Worm (Caenorhabditis elegans) whole organism, young adult: Measurements from ENCODE around the gene cyp-37A1.

Source experiments
- F33H1.4 ChIP-seq: fragments of 200-800 bp; sonication (Bioruptor generic); IDR thresholded peaks from 2 replicates; pipeline ENCODE4 v1.3.6; 2022; ENCODE audit warnings: missing genetic modification reagents, missing genetic modification characterization, missing compliant biosample characterization
- Y53G8AR.9 ChIP-seq: fragments of 200-800 bp; sonication (Bioruptor generic); conservative IDR thresholded peaks from 2 replicates; pipeline ENCODE4 v1.3.6; 2022; ENCODE audit warnings: missing genetic modification reagents, missing genetic modification characterization, missing compliant biosample characterization
- Y79H2A.3 ChIP-seq: fragments of 200-800 bp; sonication (Bioruptor generic); conservative IDR thresholded peaks from 2 replicates; pipeline ENCODE4 v1.3.6; 2022; ENCODE audit warnings: missing genetic modification reagents, missing genetic modification characterization, missing compliant biosample characterization
- ZK185.1 ChIP-seq: sonication (generic microtip); optimal IDR thresholded peaks from 2 replicates; lab custom pipeline; 2016; ENCODE audit warnings: mild to moderate bottlenecking, missing genetic modification characterization, missing compliant biosample characterization; ENCODE audit not compliant: poor library complexity, severe bottlenecking
- ama-1 ChIP-seq, 3 experiments: fragments of 150-350 bp in 1 of 3; sonication (generic microtip) in 2 of 3; optimal IDR thresholded peaks; 2 replicates each; lab custom pipeline; 2014 to 2018; ENCODE audit warnings: missing biosample characterization in 2 of 3, missing genetic modification characterization in 2 of 3, missing genetic modification reagents in 2 of 3
- aptf-3 ChIP-seq: fragments of 200-800 bp; sonication (Bioruptor generic); IDR thresholded peaks from 2 replicates; pipeline ENCODE4 v1.3.6; 2022; ENCODE audit warnings: missing genetic modification characterization, missing compliant biosample characterization
- dox-1 ChIP-seq: fragments of 200-800 bp; sonication (Bioruptor generic); IDR thresholded peaks from 2 replicates; pipeline ENCODE4 v1.3.6; 2022; ENCODE audit warnings: missing genetic modification reagents, missing genetic modification characterization, missing compliant biosample characterization
- hrde-1 ChIP-seq: sonication (generic microtip); optimal IDR thresholded peaks from 2 replicates; lab custom pipeline; 2016; ENCODE audit warnings: missing genetic modification characterization, mild to moderate bottlenecking, missing compliant biosample characterization, moderate library complexity, missing genotype, missing genetic modification reagents, borderline replicate concordance
- nfya-1 ChIP-seq: sonication (generic microtip); optimal IDR thresholded peaks from 2 replicates; lab custom pipeline; 2017; ENCODE audit warnings: antibody characterized with exemption, missing compliant biosample characterization, missing genetic modification characterization, borderline replicate concordance; ENCODE audit not compliant: insufficient read depth
- unc-62 ChIP-seq: fragments of 150-350 bp; optimal IDR thresholded peaks from 2 replicates; lab custom pipeline; 2014; ENCODE audit warnings: missing biosample characterization, missing genetic modification reagents, missing genetic modification characterization
- zim-3 ChIP-seq: sonication (generic microtip); optimal IDR thresholded peaks from 2 replicates; lab custom pipeline; 2017; ENCODE audit warnings: mild to moderate bottlenecking, missing genetic modification characterization, moderate library complexity, missing compliant biosample characterization
- ztf-18 ChIP-seq: sonication (generic microtip); optimal IDR thresholded peaks from 2 replicates; lab custom pipeline; 2016; ENCODE audit warnings: missing genotype, mild to moderate bottlenecking, missing genetic modification characterization, missing compliant biosample characterization

ce11 chrII:13979833-13980513 lies 36.8 kb downstream of the cyp-37A1 start, which contains the start of gene sre-48:
- TF ChIP-seq hrde-1 (no peak), zim-3 (tag; lab: Kevin White, UChicago) (no peak), ama-1 (optimal IDR thresholded peaks at IDR 0.05; lab: Kevin White, UChicago) (no peak), ama-1 (GFP tag; optimal IDR thresholded peaks at IDR 0.05; lab: Kevin White, UChicago) (no peak), Y53G8AR.9 (no peak), ZK185.1 (no peak), nfya-1 (tag; lab: Kevin White, UChicago) (no peak), Y79H2A.3 (GFP tag; lab: Robert Waterston, UW) (no peak), F33H1.4 (GFP tag; lab: Robert Waterston, UW) (no peak), aptf-3 (no peak), unc-62 (no peak), dox-1 (GFP tag; lab: Robert Waterston, UW) (no peak), ztf-18 (tag; lab: Kevin White, UChicago) (no peak)
